Worm (Caenorhabditis elegans) whole organism, young adult: ENCODE data around the gene fut-1.

Experiments
- B0035.1 ChIP-seq: sonication (generic microtip); optimal IDR thresholded peaks from 2 replicates; lab custom pipeline; 2016; ENCODE audit warnings: missing genetic modification characterization, mild to moderate bottlenecking, missing compliant biosample characterization, missing genotype, missing genetic modification reagents
- B0261.1 ChIP-seq: sonication (generic microtip); optimal IDR thresholded peaks from 2 replicates; lab custom pipeline; 2016; ENCODE audit warnings: mild to moderate bottlenecking, missing genetic modification characterization, moderate library complexity, missing compliant biosample characterization
- C17E4.6 ChIP-seq: fragments of 200-800 bp; sonication (Bioruptor generic); IDR thresholded peaks from 2 replicates; pipeline ENCODE4 v1.3.6; 2022; ENCODE audit warnings: missing genetic modification reagents, missing genetic modification characterization, missing compliant biosample characterization
- D2030.7 ChIP-seq: fragments of 200-800 bp; sonication (Bioruptor generic); IDR thresholded peaks from 2 replicates; pipeline ENCODE4 v1.3.6; 2022; ENCODE audit warnings: missing genetic modification reagents, missing genetic modification characterization, missing compliant biosample characterization
- F10E7.11 ChIP-seq: sonication (generic microtip); optimal IDR thresholded peaks from 2 replicates; lab custom pipeline; 2017; ENCODE audit warnings: mild to moderate bottlenecking, missing genetic modification characterization, moderate library complexity, missing compliant biosample characterization
- F22D6.2 ChIP-seq: sonication (generic microtip); optimal IDR thresholded peaks from 2 replicates; lab custom pipeline; 2016; ENCODE audit warnings: mild to moderate bottlenecking, missing genetic modification characterization, missing compliant biosample characterization
- F39B2.1 ChIP-seq: fragments of 200-800 bp; sonication (Bioruptor generic); IDR thresholded peaks from 2 replicates; pipeline ENCODE4 v1.3.6; 2022; ENCODE audit warnings: missing genetic modification reagents, missing genetic modification characterization, missing compliant biosample characterization
- F49E8.2 ChIP-seq: sonication (generic microtip); optimal IDR thresholded peaks from 3 replicates; lab custom pipeline; 2017; ENCODE audit warnings: missing genetic modification characterization, mild to moderate bottlenecking, missing compliant biosample characterization, antibody characterized with exemption, moderate library complexity; ENCODE audit not compliant: insufficient read depth
- F52B5.7 ChIP-seq: sonication (generic microtip); optimal IDR thresholded peaks from 2 replicates; lab custom pipeline; 2016; ENCODE audit warnings: mild to moderate bottlenecking, missing genetic modification characterization, missing compliant biosample characterization
- F55B11.4 ChIP-seq: sonication (generic microtip); optimal IDR thresholded peaks from 2 replicates; lab custom pipeline; 2016; ENCODE audit warnings: missing compliant biosample characterization, missing genetic modification characterization, borderline replicate concordance; ENCODE audit not compliant: insufficient read depth
- K12H6.12 ChIP-seq: fragments of 200-800 bp; sonication (Bioruptor generic); optimal IDR thresholded peaks from 2 replicates; lab custom pipeline; 2018; ENCODE audit warnings: mild to moderate bottlenecking, missing genetic modification characterization, missing compliant biosample characterization
- T26A5.8 ChIP-seq: sonication (generic microtip); optimal IDR thresholded peaks from 2 replicates; lab custom pipeline; 2016; ENCODE audit warnings: missing genetic modification characterization, missing compliant biosample characterization
- Y56A3A.18 ChIP-seq: fragments of 200-800 bp; sonication (Bioruptor generic); IDR thresholded peaks from 2 replicates; pipeline ENCODE4 v1.3.6; 2022; ENCODE audit warnings: missing genetic modification reagents, missing genetic modification characterization, missing compliant biosample characterization
- ZK185.1 ChIP-seq: sonication (generic microtip); optimal IDR thresholded peaks from 2 replicates; lab custom pipeline; 2016; ENCODE audit warnings: mild to moderate bottlenecking, missing genetic modification characterization, missing compliant biosample characterization; ENCODE audit not compliant: poor library complexity, severe bottlenecking
- ama-1 ChIP-seq, 3 experiments: fragments of 150-350 bp in 1 of 3; sonication (generic microtip) in 2 of 3; optimal IDR thresholded peaks; 2 replicates each; lab custom pipeline; 2014 to 2018; ENCODE audit warnings: missing biosample characterization in 2 of 3, missing genetic modification characterization in 2 of 3, missing genetic modification reagents in 2 of 3
- aptf-3 ChIP-seq: fragments of 200-800 bp; sonication (Bioruptor generic); IDR thresholded peaks from 2 replicates; pipeline ENCODE4 v1.3.6; 2022; ENCODE audit warnings: missing genetic modification characterization, missing compliant biosample characterization
- athp-1 ChIP-seq: sonication (generic microtip); optimal IDR thresholded peaks from 2 replicates; lab custom pipeline; 2017; ENCODE audit warnings: mild to moderate bottlenecking, missing genetic modification characterization, missing compliant biosample characterization
- cebp-1 ChIP-seq, 2 experiments: fragments of 200-800 bp in 1 of 2; sonication (Bioruptor generic) in 1 of 2; sonication (generic microtip) in 1 of 2; IDR thresholded peaks in 1 of 2; optimal IDR thresholded peaks in 1 of 2; 2 replicates each; pipeline versions ENCODE4 v1.3.6 to Lab custom; 2017 to 2022; ENCODE audit warnings: missing compliant biosample characterization in 2 of 2, missing genetic modification characterization in 2 of 2, mild to moderate bottlenecking in 1 of 2, missing genetic modification reagents in 1 of 2, moderate library complexity in 1 of 2
- ceh-27 ChIP-seq: fragments of 200-800 bp; sonication (Bioruptor generic); optimal IDR thresholded peaks from 2 replicates; lab custom pipeline; 2018; ENCODE audit warnings: mild to moderate bottlenecking, missing genetic modification characterization, moderate library complexity, missing compliant biosample characterization
- ceh-58 ChIP-seq: fragments of 200-800 bp; sonication (Bioruptor generic); IDR thresholded peaks from 2 replicates; pipeline ENCODE4 v1.3.6; 2022; ENCODE audit warnings: missing genetic modification characterization, missing compliant biosample characterization
- ceh-79 ChIP-seq: sonication (generic microtip); optimal IDR thresholded peaks from 2 replicates; lab custom pipeline; 2017; ENCODE audit warnings: mild to moderate bottlenecking, missing genetic modification characterization, missing compliant biosample characterization
- die-1 ChIP-seq: sonication (generic microtip); optimal IDR thresholded peaks from 2 replicates; lab custom pipeline; 2016; ENCODE audit warnings: missing genotype, mild to moderate bottlenecking, missing genetic modification characterization, missing compliant biosample characterization
- dpff-1 ChIP-seq: sonication (generic microtip); optimal IDR thresholded peaks from 2 replicates; lab custom pipeline; 2017; ENCODE audit warnings: mild to moderate bottlenecking, missing genetic modification characterization, missing compliant biosample characterization
- fkh-3 ChIP-seq: sonication (generic microtip); optimal IDR thresholded peaks from 2 replicates; lab custom pipeline; 2016; ENCODE audit warnings: mild to moderate bottlenecking, missing genetic modification characterization, missing compliant biosample characterization
- him-1 ChIP-seq: sonication (generic microtip); optimal IDR thresholded peaks from 2 replicates; lab custom pipeline; 2016; ENCODE audit warnings: missing genotype, missing genetic modification reagents, missing genetic modification characterization, missing compliant biosample characterization
- hmg-1.2 ChIP-seq: fragments of 200-800 bp; sonication (Bioruptor generic); IDR thresholded peaks from 2 replicates; pipeline ENCODE4 v1.3.6; 2022; ENCODE audit warnings: missing genetic modification reagents, missing genetic modification characterization, missing compliant biosample characterization
- hrde-1 ChIP-seq: sonication (generic microtip); optimal IDR thresholded peaks from 2 replicates; lab custom pipeline; 2016; ENCODE audit warnings: missing genetic modification characterization, mild to moderate bottlenecking, missing compliant biosample characterization, moderate library complexity, missing genotype, missing genetic modification reagents, borderline replicate concordance
- lin-26 ChIP-seq: fragments of 200-800 bp; sonication (Bioruptor generic); IDR thresholded peaks from 2 replicates; pipeline ENCODE4 v1.3.6; 2022; ENCODE audit warnings: missing genetic modification reagents, missing genetic modification characterization, missing compliant biosample characterization
- lsy-27 ChIP-seq: sonication (generic microtip); optimal IDR thresholded peaks from 2 replicates; lab custom pipeline; 2017; ENCODE audit warnings: missing genetic modification characterization, mild to moderate bottlenecking, missing compliant biosample characterization, antibody characterized with exemption, missing genotype, borderline replicate concordance; ENCODE audit not compliant: insufficient read depth
- madf-6 ChIP-seq: fragments of 200-800 bp; sonication (Bioruptor generic); IDR thresholded peaks from 2 replicates; pipeline ENCODE4 v1.3.6; 2022; ENCODE audit warnings: missing genetic modification reagents, missing genetic modification characterization, missing compliant biosample characterization
- mel-28 ChIP-seq: sonication (generic microtip); optimal IDR thresholded peaks from 2 replicates; lab custom pipeline; 2016; ENCODE audit warnings: borderline replicate concordance, mild to moderate bottlenecking, missing genetic modification characterization, missing compliant biosample characterization
- mxl-1 ChIP-seq: sonication (generic microtip); optimal IDR thresholded peaks from 2 replicates; lab custom pipeline; 2016; ENCODE audit warnings: missing genetic modification characterization, missing compliant biosample characterization
- nfya-1 ChIP-seq: sonication (generic microtip); optimal IDR thresholded peaks from 2 replicates; lab custom pipeline; 2017; ENCODE audit warnings: antibody characterized with exemption, missing compliant biosample characterization, missing genetic modification characterization, borderline replicate concordance; ENCODE audit not compliant: insufficient read depth
- nhr-120 ChIP-seq: fragments of 200-800 bp; sonication (Bioruptor generic); IDR thresholded peaks from 2 replicates; pipeline ENCODE4 v1.3.6; 2022; ENCODE audit warnings: missing genetic modification characterization, missing compliant biosample characterization
- nhr-179 ChIP-seq: sonication (generic microtip); optimal IDR thresholded peaks from 2 replicates; lab custom pipeline; 2016; ENCODE audit warnings: mild to moderate bottlenecking, missing genetic modification characterization, missing compliant biosample characterization
- nhr-27 ChIP-seq: fragments of 200-800 bp; sonication (Bioruptor generic); optimal IDR thresholded peaks from 2 replicates; lab custom pipeline; 2018; ENCODE audit warnings: mild to moderate bottlenecking, missing genetic modification characterization, moderate library complexity, missing compliant biosample characterization
- nhr-80 ChIP-seq: sonication (generic microtip); optimal IDR thresholded peaks from 2 replicates; lab custom pipeline; 2016; ENCODE audit warnings: missing genetic modification characterization, missing compliant biosample characterization
- nhr-90 ChIP-seq: sonication (generic microtip); optimal IDR thresholded peaks from 2 replicates; lab custom pipeline; 2016; ENCODE audit warnings: missing genotype, mild to moderate bottlenecking, missing genetic modification characterization, missing compliant biosample characterization
- rcor-1 ChIP-seq: fragments of 200-800 bp; sonication (Bioruptor generic); IDR thresholded peaks from 2 replicates; pipeline ENCODE4 v1.3.6; 2022; ENCODE audit warnings: missing genetic modification reagents, missing genetic modification characterization, missing compliant biosample characterization
- sdz-38 ChIP-seq: sonication (generic microtip); optimal IDR thresholded peaks from 2 replicates; lab custom pipeline; 2016; ENCODE audit warnings: missing genotype, missing genetic modification characterization, missing compliant biosample characterization
- sea-2 ChIP-seq: fragments of 200-800 bp; sonication (Bioruptor generic); IDR thresholded peaks from 2 replicates; pipeline ENCODE4 v1.3.6; 2022; ENCODE audit warnings: missing genetic modification characterization, missing compliant biosample characterization
- snpc-3.4 ChIP-seq: sonication (generic microtip); optimal IDR thresholded peaks from 2 replicates; lab custom pipeline; 2017; ENCODE audit warnings: missing genetic modification characterization, mild to moderate bottlenecking, missing compliant biosample characterization, antibody characterized with exemption, moderate library complexity, missing genotype, missing genetic modification reagents
- tlf-1 ChIP-seq: fragments of 200-800 bp; sonication (Bioruptor generic); optimal IDR thresholded peaks from 2 replicates; lab custom pipeline; 2018; ENCODE audit warnings: mild to moderate bottlenecking, missing genetic modification characterization, missing compliant biosample characterization
- unc-62 ChIP-seq: fragments of 150-350 bp; optimal IDR thresholded peaks from 2 replicates; lab custom pipeline; 2014; ENCODE audit warnings: missing biosample characterization, missing genetic modification reagents, missing genetic modification characterization
- xnd-1 ChIP-seq: sonication (generic microtip); optimal IDR thresholded peaks from 2 replicates; lab custom pipeline; 2016; ENCODE audit warnings: missing genotype, missing genetic modification reagents, missing genetic modification characterization, missing compliant biosample characterization
- ztf-22 ChIP-seq: fragments of 200-800 bp; sonication (Bioruptor generic); optimal IDR thresholded peaks from 2 replicates; lab custom pipeline; 2018; ENCODE audit warnings: mild to moderate bottlenecking, missing genetic modification characterization, moderate library complexity, missing compliant biosample characterization
- ztf-26 ChIP-seq: sonication (generic microtip); optimal IDR thresholded peaks from 2 replicates; lab custom pipeline; 2017; ENCODE audit warnings: missing genetic modification characterization, missing compliant biosample characterization
- ztf-6 ChIP-seq: fragments of 200-800 bp; sonication (Bioruptor generic); IDR thresholded peaks from 2 replicates; pipeline ENCODE4 v1.3.6; 2022; ENCODE audit warnings: missing genetic modification reagents, missing genetic modification characterization, missing compliant biosample characterization

Gene fut-1

DNA sequence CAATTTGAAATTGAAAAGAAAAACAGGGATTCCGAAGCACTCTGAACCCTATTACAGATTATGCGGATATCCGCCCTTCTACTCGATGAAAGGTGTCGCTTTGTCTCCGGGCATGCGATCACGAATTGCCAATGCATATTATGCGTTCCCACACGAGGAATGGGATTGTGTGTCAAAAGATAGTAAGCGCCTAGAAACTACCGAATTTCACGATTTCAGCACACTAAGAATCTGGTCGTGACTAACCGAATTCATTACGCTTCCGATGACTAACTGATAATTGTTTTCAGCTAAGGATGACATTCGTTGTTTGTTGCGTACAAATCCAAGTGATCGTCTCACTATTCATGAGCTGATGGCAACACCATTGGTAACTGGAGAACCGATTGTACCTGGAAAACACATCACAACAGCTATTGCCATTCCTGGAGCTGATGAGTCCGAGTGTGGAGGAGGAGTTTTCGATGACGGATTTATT is 13.1 kb downstream of the fut-1 start (continued):
- TF ChIP-seq unc-62 (GFP tag; lab: Kevin White, UChicago) = no peak
- TF ChIP-seq Y56A3A.18 (GFP tag; lab: Robert Waterston, UW) = no peak
- TF ChIP-seq ztf-6 (GFP tag; lab: Robert Waterston, UW) = no peak
- TF ChIP-seq K12H6.12 (tag; lab: Kevin White, UChicago) = no peak
- no peak for TF ChIP-seq B0261.1 (tag; lab: Kevin White, UChicago)
- TF ChIP-seq nhr-120 (GFP tag; lab: Robert Waterston, UW) = no peak
- TF ChIP-seq F10E7.11 (tag; lab: Kevin White, UChicago) = no peak
- TF ChIP-seq ceh-79 (tag; lab: Kevin White, UChicago) = no peak
- TF ChIP-seq madf-6 (GFP tag; lab: Robert Waterston, UW) = no peak
- peak; percentile 24 for TF ChIP-seq F52B5.7 (tag; lab: Kevin White, UChicago)
- TF ChIP-seq F55B11.4 = no peak
- TF ChIP-seq sdz-38 (tag; lab: Kevin White, UChicago) = no peak
- TF ChIP-seq fkh-3 (tag; lab: Kevin White, UChicago) = peak; percentile 31
- TF ChIP-seq nfya-1 (tag; lab: Kevin White, UChicago) = no peak
- no peak for TF ChIP-seq ztf-22 (GFP tag; lab: Kevin White, UChicago)
- TF ChIP-seq B0035.1 = no peak
- TF ChIP-seq athp-1 (tag; lab: Kevin White, UChicago) = peak; percentile 23
- no peak for TF ChIP-seq D2030.7
- TF ChIP-seq him-1 (tag; lab: Kevin White, UChicago) = no peak
- peak; percentile 56 for TF ChIP-seq ZK185.1 (tag; lab: Kevin White, UChicago)
- TF ChIP-seq T26A5.8 (tag; lab: Kevin White, UChicago) = peak; percentile 45
- TF ChIP-seq nhr-80 (tag; lab: Kevin White, UChicago) = no peak
- no peak for TF ChIP-seq aptf-3 (GFP tag; lab: Robert Waterston, UW)
- TF ChIP-seq mel-28 (tag; lab: Kevin White, UChicago) = no peak
- no peak for TF ChIP-seq sea-2 (GFP tag; lab: Robert Waterston, UW)
- no peak for TF ChIP-seq nhr-27 (tag; lab: Kevin White, UChicago)
- peak; percentile 52 for TF ChIP-seq tlf-1 (GFP tag; lab: Kevin White, UChicago)
- TF ChIP-seq nhr-179 (tag; lab: Kevin White, UChicago) = no peak
- no peak for TF ChIP-seq F39B2.1 (GFP tag; lab: Robert Waterston, UW)
- TF ChIP-seq dpff-1 (tag; lab: Kevin White, UChicago) = no peak
- TF ChIP-seq nhr-90 (tag; lab: Kevin White, UChicago) = no peak
- TF ChIP-seq ztf-26 (tag; lab: Kevin White, UChicago) = peak; percentile 47
- TF ChIP-seq C17E4.6 (GFP tag; lab: Robert Waterston, UW) = no peak
- no peak; the same call in 1 of the 2 replicates for TF ChIP-seq ceh-58 (GFP tag; lab: Robert Waterston, UW)
- TF ChIP-seq lin-26 (GFP tag; lab: Robert Waterston, UW) = 0 out of 2 replicates have a peak, but pooled peaks have one; percentile 47
- TF ChIP-seq xnd-1 (tag; lab: Kevin White, UChicago) = no peak
- no peak for TF ChIP-seq mxl-1 (tag; lab: Kevin White, UChicago)
- no peak for TF ChIP-seq snpc-3.4 (tag; lab: Kevin White, UChicago)
- no peak for TF ChIP-seq hrde-1 (tag; lab: Kevin White, UChicago)
- no peak for TF ChIP-seq rcor-1 (GFP tag; lab: Robert Waterston, UW)
- TF ChIP-seq die-1 (tag; lab: Kevin White, UChicago) = peak; percentile 13
- TF ChIP-seq F22D6.2 (tag; lab: Kevin White, UChicago) = no peak
- TF ChIP-seq ama-1 (optimal IDR thresholded peaks at IDR 0.05; lab: Kevin White, UChicago) = peak; percentile 23
- TF ChIP-seq ama-1 (GFP tag; optimal IDR thresholded peaks at IDR 0.05; lab: Kevin White, UChicago) = no peak
- peak; percentile 23; the same call in 1 of the 2 replicates for TF ChIP-seq hmg-1.2 (GFP tag; lab: Robert Waterston, UW)
- no peak for TF ChIP-seq F49E8.2 (tag; lab: Kevin White, UChicago)
- no peak for TF ChIP-seq lsy-27
- TF ChIP-seq cebp-1 (GFP tag; IDR thresholded peaks at IDR 0.05; lab: Robert Waterston, UW) = peak; percentile 52
- TF ChIP-seq cebp-1 (tag; optimal IDR thresholded peaks at IDR 0.05; lab: Kevin White, UChicago) = peak; percentile 66
- no peak for TF ChIP-seq ceh-27 (GFP tag; lab: Kevin White, UChicago)
